Fruit fly (Drosophila melanogaster): ENCODE measurements around the gene inaF-D.

inaF-D gene

dm6 chrX:11684462-11684861 is 44.4 kb downstream of the inaF-D start (continued):
- TF ChIP-seq CG10267 (tag; optimal IDR thresholded peaks at IDR 0.05) = no peak
- no peak for TF ChIP-seq CG16813 (GFP tag; IDR thresholded peaks at IDR 0.05; ENCODE audit: partially characterized antibody)
- TF ChIP-seq CG8359 (GFP tag; optimal IDR thresholded peaks at IDR 0.05; ENCODE audit: borderline replicate concordance) = no peak
- TF ChIP-seq ash1 (GFP tag; optimal IDR thresholded peaks at IDR 0.05) = no peak
- TF ChIP-seq Med (GFP tag) = peak; percentile 69
- 0 out of 2 replicates have a peak, but pooled peaks have one; percentile 28 for TF ChIP-seq CG9932 (GFP tag; IDR thresholded peaks at IDR 0.05)
- TF ChIP-seq Dp (GFP tag; optimal IDR thresholded peaks at IDR 0.05) = no peak
- no peak for TF ChIP-seq cg (GFP tag; optimal IDR thresholded peaks at IDR 0.05)
- TF ChIP-seq psq (GFP tag; optimal IDR thresholded peaks at IDR 0.05) = no peak
- no peak for TF ChIP-seq prd (optimal IDR thresholded peaks at IDR 0.05)
- 0 out of 3 replicates have a peak, but pooled peaks have one; percentile 7 for TF ChIP-seq prd (GFP tag; IDR thresholded peaks at IDR 0.05)
- no peak for TF ChIP-seq br (optimal IDR thresholded peaks at IDR 0.05)
- TF ChIP-seq gt (GFP tag; IDR thresholded peaks at IDR 0.05) = no peak
- no peak for TF ChIP-seq ranshi (GFP tag; IDR thresholded peaks at IDR 0.05)
- TF ChIP-seq tap (tag; optimal IDR thresholded peaks at IDR 0.05) = no peak
- no peak for TF ChIP-seq Doc2 (GFP tag; IDR thresholded peaks at IDR 0.05)
- TF ChIP-seq Dad (GFP tag; optimal IDR thresholded peaks at IDR 0.05) = no peak
- TF ChIP-seq CG9609 (GFP tag; optimal IDR thresholded peaks at IDR 0.05) = no peak
- TF ChIP-seq Gug (GFP tag; IDR thresholded peaks at IDR 0.05) = no peak
- TF ChIP-seq CG18011 (GFP tag; optimal IDR thresholded peaks at IDR 0.05) = no peak
- TF ChIP-seq CG2116 (GFP tag; optimal IDR thresholded peaks at IDR 0.05) = no peak
- TF ChIP-seq B-H2 (GFP tag; optimal IDR thresholded peaks at IDR 0.05) = no peak
- TF ChIP-seq Rx (GFP tag; IDR thresholded peaks at IDR 0.05) = no peak
- TF ChIP-seq CG12236 (GFP tag; optimal IDR thresholded peaks at IDR 0.05) = no peak
- peak; percentile 21 for TF ChIP-seq CG7987 (GFP tag; optimal IDR thresholded peaks at IDR 0.05)
- no peak for TF ChIP-seq Rfx (GFP tag; IDR thresholded peaks at IDR 0.05)
- no peak for TF ChIP-seq crp (GFP tag; optimal IDR thresholded peaks at IDR 0.05)
- no peak for TF ChIP-seq CG32772 (GFP tag; IDR thresholded peaks at IDR 0.05)
- TF ChIP-seq CG15073 (GFP tag; optimal IDR thresholded peaks at IDR 0.05) = no peak
- no peak for TF ChIP-seq Pdp1 (GFP tag; optimal IDR thresholded peaks at IDR 0.05)
- 0 out of 2 replicates have a peak, but pooled peaks have one; percentile 25 for TF ChIP-seq CG17328 (GFP tag; IDR thresholded peaks at IDR 0.05)
- no peak for TF ChIP-seq dan (GFP tag; IDR thresholded peaks at IDR 0.05)
- no peak for TF ChIP-seq fru (optimal IDR thresholded peaks at IDR 0.05)
- no peak for TF ChIP-seq CG11696 (GFP tag; IDR thresholded peaks at IDR 0.05)
- no peak for TF ChIP-seq D19B (GFP tag; optimal IDR thresholded peaks at IDR 0.05)
- TF ChIP-seq Oli (tag; optimal IDR thresholded peaks at IDR 0.05) = no peak
- TF ChIP-seq jing (GFP tag; optimal IDR thresholded peaks at IDR 0.05) = no peak
- TF ChIP-seq CG8478 (optimal IDR thresholded peaks at IDR 0.05) = no peak
- 0 out of 4 replicates have a peak, but pooled peaks have one; percentile 9 for TF ChIP-seq chinmo (GFP tag; IDR thresholded peaks at IDR 0.05; ENCODE audit: partially characterized antibody)
- no peak for TF ChIP-seq lola (GFP tag; optimal IDR thresholded peaks at IDR 0.05)
- TF ChIP-seq CG31388 (GFP tag; optimal IDR thresholded peaks at IDR 0.05) = no peak
- TF ChIP-seq CG8924 (tag; optimal IDR thresholded peaks at IDR 0.05) = no peak
- no peak for TF ChIP-seq Sin3A (optimal IDR thresholded peaks at IDR 0.05)
- TF ChIP-seq gsb (GFP tag; IDR thresholded peaks at IDR 0.05) = no peak
- peak; percentile 54 for TF ChIP-seq sens (GFP tag)
- no peak for TF ChIP-seq CG15011 (GFP tag; optimal IDR thresholded peaks at IDR 0.05)
- peak; percentile 4 for TF ChIP-seq CG12659 (GFP tag; optimal IDR thresholded peaks at IDR 0.05)
- no peak for TF ChIP-seq HmgZ (tag; optimal IDR thresholded peaks at IDR 0.05)
- no peak for TF ChIP-seq Usf (GFP tag; optimal IDR thresholded peaks at IDR 0.05)
- TF ChIP-seq exex (tag; optimal IDR thresholded peaks at IDR 0.05) = no peak
- TF ChIP-seq h (optimal IDR thresholded peaks at IDR 0.05) = no peak
- TF ChIP-seq Xbp1 (GFP tag; optimal IDR thresholded peaks at IDR 0.05) = no peak
- TF ChIP-seq CG7372 (GFP tag; IDR thresholded peaks at IDR 0.05) = no peak

All from whole organism, embryonic.